Fruit fly (Drosophila melanogaster): ENCODE data around the gene CG7988.

The CG7988 gene

DNA sequence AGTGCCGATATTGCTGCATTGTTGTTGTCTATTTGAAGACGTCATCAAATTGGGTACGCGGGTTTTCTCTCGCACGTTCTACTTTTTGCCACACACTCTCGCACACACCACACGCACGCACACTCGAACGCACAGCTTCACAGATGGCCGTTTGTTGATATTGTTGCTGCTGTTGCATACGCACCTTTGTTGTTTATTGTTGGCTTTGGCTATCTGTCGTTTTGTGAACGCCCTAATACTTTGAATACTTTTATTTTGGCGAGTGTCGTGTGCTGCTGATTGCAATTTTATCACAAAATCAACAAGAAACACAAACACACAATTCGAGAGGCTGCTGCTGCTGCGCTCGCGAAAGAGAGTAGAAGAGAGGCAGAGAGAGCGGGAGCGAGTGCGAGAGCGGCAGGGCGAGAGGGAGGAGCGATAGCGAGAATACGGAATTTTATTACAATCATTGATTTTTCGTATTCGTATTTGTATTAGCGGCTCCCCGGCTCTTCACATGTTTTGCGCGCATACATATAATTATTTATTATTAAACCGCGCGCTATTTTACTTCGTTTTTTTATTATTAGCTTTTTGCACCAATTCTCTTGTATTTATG, 21.7 kb upstream of the CG7988 start (continued):
- TF ChIP-seq CG9817 (tag; optimal IDR thresholded peaks at IDR 0.05) (no peak), CG10267 (tag; optimal IDR thresholded peaks at IDR 0.05) (peak; percentile 12), CG9876 (GFP tag; optimal IDR thresholded peaks at IDR 0.05) (no peak), Hand (GFP tag; optimal IDR thresholded peaks at IDR 0.05) (peak; percentile 49), CG3065 (GFP tag; optimal IDR thresholded peaks at IDR 0.05) (no peak), z (GFP tag; IDR thresholded peaks at IDR 0.05) (no peak), Sry-β (GFP tag; optimal IDR thresholded peaks at IDR 0.05) (no peak), stwl (tag; optimal IDR thresholded peaks at IDR 0.05) (no peak), Ets97D (GFP tag; optimal IDR thresholded peaks at IDR 0.05) (peak; percentile 25), sqz (GFP tag; optimal IDR thresholded peaks at IDR 0.05) (peak; percentile 58), wor (GFP tag; IDR thresholded peaks at IDR 0.05) (no peak), CG15269 (tag; optimal IDR thresholded peaks at IDR 0.05) (peak; percentile 25), Ssrp (tag; optimal IDR thresholded peaks at IDR 0.05) (no peak), CG8924 (tag; optimal IDR thresholded peaks at IDR 0.05) (peak; percentile 56), cwo (GFP tag; optimal IDR thresholded peaks at IDR 0.05) (peak; percentile 63), Neu2 (GFP tag; optimal IDR thresholded peaks at IDR 0.05; ENCODE audit: borderline replicate concordance) (no peak), CG15073 (GFP tag; optimal IDR thresholded peaks at IDR 0.05) (no peak), CG18764 (GFP tag; optimal IDR thresholded peaks at IDR 0.05) (peak; percentile 41), tll (GFP tag; optimal IDR thresholded peaks at IDR 0.05) (peak in 1 of 2 experiments; percentile 70), CG17829 (tag; optimal IDR thresholded peaks at IDR 0.05) (peak; percentile 26), CG31365 (tag; optimal IDR thresholded peaks at IDR 0.05) (peak; percentile 52), D19A (tag; optimal IDR thresholded peaks at IDR 0.05) (peak; percentile 20), chn (GFP tag; optimal IDR thresholded peaks at IDR 0.05) (no peak), Ets65A (GFP tag) (no peak), CG4404 (GFP tag; IDR thresholded peaks at IDR 0.05) (no peak), Nf-YB (GFP tag; optimal IDR thresholded peaks at IDR 0.05) (no peak), sna (GFP tag; IDR thresholded peaks at IDR 0.05; ENCODE audit: partially characterized antibody) (no peak), CG3407 (GFP tag; optimal IDR thresholded peaks at IDR 0.05) (peak; percentile 55), ase (GFP tag; IDR thresholded peaks at IDR 0.05) (no peak), CG10431 (GFP tag; optimal IDR thresholded peaks at IDR 0.05) (no peak), trh (GFP tag; optimal IDR thresholded peaks at IDR 0.05) (no peak), CG12769 (tag; optimal IDR thresholded peaks at IDR 0.05) (peak; percentile 34), crc (GFP tag; optimal IDR thresholded peaks at IDR 0.05) (no peak), zen2 (GFP tag; IDR thresholded peaks at IDR 0.05; ENCODE audit: partially characterized antibody) (no peak), crp (GFP tag; optimal IDR thresholded peaks at IDR 0.05) (no peak), chif (GFP tag; optimal IDR thresholded peaks at IDR 0.05) (no peak), nau (GFP tag; optimal IDR thresholded peaks at IDR 0.05) (peak; percentile 72), pnt (GFP tag; optimal IDR thresholded peaks at IDR 0.05) (no peak), CG6254 (GFP tag; optimal IDR thresholded peaks at IDR 0.05) (no peak), zfh1 (GFP tag; IDR thresholded peaks at IDR 0.05) (no peak), CG7839 (tag; optimal IDR thresholded peaks at IDR 0.05) (no peak), CG17359 (tag; optimal IDR thresholded peaks at IDR 0.05) (peak; percentile 71), Max (GFP tag; optimal IDR thresholded peaks at IDR 0.05) (peak; percentile 4), Tbp (GFP tag; optimal IDR thresholded peaks at IDR 0.05) (no peak), CG10462 (GFP tag; optimal IDR thresholded peaks at IDR 0.05) (no peak), danr (GFP tag; IDR thresholded peaks at IDR 0.05) (no peak), bab2 (GFP tag; optimal IDR thresholded peaks at IDR 0.05) (peak; percentile 57), ttk (GFP tag; IDR thresholded peaks at IDR 0.05) (no peak)

Data from whole organism, embryonic.